Worm (Caenorhabditis elegans) whole organism, L4 larva: Measurements from ENCODE around the gene srz-1.

Source experiments
- F10B5.3 ChIP-seq: sonication (generic microtip); optimal IDR thresholded peaks from 2 replicates; lab custom pipeline; 2016; ENCODE audit warnings: mild to moderate bottlenecking, missing genetic modification characterization, missing compliant biosample characterization
- F37D6.2 ChIP-seq: sonication (generic microtip); optimal IDR thresholded peaks from 2 replicates; lab custom pipeline; 2016; ENCODE audit warnings: mild to moderate bottlenecking, missing genetic modification characterization, missing compliant biosample characterization
- F44E2.7 ChIP-seq: fragments of 200-800 bp; sonication (Bioruptor generic); IDR thresholded peaks from 2 replicates; pipeline ENCODE4 v2.1.2; 2022; ENCODE audit warnings: missing genetic modification characterization, missing compliant biosample characterization
- T26A8.4 ChIP-seq: fragments of 200-800 bp; sonication (Bioruptor generic); IDR thresholded peaks from 2 replicates; pipeline ENCODE4 v1.3.6; 2022; ENCODE audit warnings: missing genetic modification characterization, missing compliant biosample characterization
- ZK337.2 ChIP-seq: fragments of 200-800 bp; sonication (Bioruptor generic); IDR thresholded peaks from 2 replicates; pipeline ENCODE4 v1.3.6; 2022; ENCODE audit warnings: missing genetic modification reagents, missing genetic modification characterization, missing compliant biosample characterization
- ceh-44 ChIP-seq: fragments of 200-800 bp; sonication (Bioruptor generic); IDR thresholded peaks from 2 replicates; pipeline ENCODE4 v1.3.6; 2022; ENCODE audit warnings: missing genetic modification reagents, missing genetic modification characterization, missing compliant biosample characterization
- ces-1 ChIP-seq: fragments of 150-350 bp; sonication (generic microtip); optimal IDR thresholded peaks from 4 replicates; lab custom pipeline; 2014; ENCODE audit warnings: missing biosample characterization, missing genetic modification reagents, missing genetic modification characterization
- cey-2 ChIP-seq: sonication (generic microtip); optimal IDR thresholded peaks from 3 replicates; lab custom pipeline; 2017; ENCODE audit warnings: missing genetic modification characterization, mild to moderate bottlenecking, missing compliant biosample characterization, antibody characterized with exemption, borderline replicate concordance; ENCODE audit not compliant: insufficient read depth
- ctbp-1 ChIP-seq: fragments of 200-800 bp; sonication (Bioruptor generic); IDR thresholded peaks from 2 replicates; pipeline ENCODE4 v1.3.6; 2022; ENCODE audit warnings: missing genetic modification reagents, missing genetic modification characterization, missing compliant biosample characterization
- daf-16 ChIP-seq, 3 experiments: sonication (generic microtip); optimal IDR thresholded peaks; 2 replicates each; lab custom pipeline; 2016 to 2017; ENCODE audit warnings: missing genetic modification characterization in 3 of 3, missing genetic modification reagents in 3 of 3, mild to moderate bottlenecking in 2 of 3, missing compliant biosample characterization in 2 of 3, missing biosample characterization in 1 of 3, moderate library complexity in 1 of 3
- dmd-6 ChIP-seq: fragments of 200-800 bp; sonication (Bioruptor generic); IDR thresholded peaks from 2 replicates; pipeline ENCODE4 v1.3.6; 2022; ENCODE audit warnings: missing genetic modification reagents, missing genetic modification characterization, missing compliant biosample characterization
- dmd-8 ChIP-seq: fragments of 200-800 bp; sonication (Bioruptor generic); IDR thresholded peaks from 2 replicates; pipeline ENCODE4 v1.3.6; 2022; ENCODE audit warnings: missing genetic modification characterization, missing compliant biosample characterization
- duxl-1 ChIP-seq: sonication (generic microtip); optimal IDR thresholded peaks from 2 replicates; lab custom pipeline; 2016; ENCODE audit warnings: mild to moderate bottlenecking, missing genetic modification characterization, moderate library complexity, missing compliant biosample characterization; ENCODE audit not compliant: poor library complexity
- dve-1 ChIP-seq: sonication (generic microtip); optimal IDR thresholded peaks from 2 replicates; lab custom pipeline; 2017; ENCODE audit warnings: antibody characterized with exemption, mild to moderate bottlenecking, missing genetic modification characterization, missing compliant biosample characterization; ENCODE audit not compliant: insufficient read depth
- egl-27 ChIP-seq: sonication (generic microtip); optimal IDR thresholded peaks from 3 replicates; lab custom pipeline; 2017; ENCODE audit warnings: missing biosample characterization, missing genetic modification reagents, missing genetic modification characterization
- egl-43 ChIP-seq: fragments of 200-800 bp; sonication (Bioruptor generic); IDR thresholded peaks from 2 replicates; pipeline ENCODE4 v1.3.6; 2022; ENCODE audit warnings: missing genetic modification reagents, missing genetic modification characterization, missing compliant biosample characterization
- fkh-10 ChIP-seq: fragments of 150-350 bp; optimal IDR thresholded peaks from 2 replicates; lab custom pipeline; 2014; ENCODE audit warnings: missing biosample characterization, missing genetic modification reagents, missing genetic modification characterization
- fos-1 ChIP-seq: fragments of 150-350 bp; optimal IDR thresholded peaks from 2 replicates; lab custom pipeline; 2014; ENCODE audit warnings: missing biosample characterization, missing genetic modification characterization
- hlh-11 ChIP-seq: fragments of 200-800 bp; sonication (Bioruptor generic); optimal IDR thresholded peaks from 2 replicates; lab custom pipeline; 2018; ENCODE audit warnings: mild to moderate bottlenecking, missing genetic modification characterization, missing compliant biosample characterization
- hlh-30 ChIP-seq: sonication (generic microtip); optimal IDR thresholded peaks from 2 replicates; lab custom pipeline; 2017; ENCODE audit warnings: antibody characterized with exemption, mild to moderate bottlenecking, missing genetic modification characterization, missing compliant biosample characterization; ENCODE audit not compliant: insufficient read depth
- lim-7 ChIP-seq: fragments of 200-800 bp; sonication (Bioruptor generic); IDR thresholded peaks from 2 replicates; pipeline ENCODE4 v1.3.6; 2022; ENCODE audit warnings: missing genetic modification characterization, missing compliant biosample characterization
- lin-1 ChIP-seq: fragments of 200-800 bp; sonication (Bioruptor generic); IDR thresholded peaks from 2 replicates; pipeline ENCODE4 v1.3.6; 2022; ENCODE audit warnings: missing genetic modification reagents, missing genetic modification characterization, missing compliant biosample characterization
- lin-38 ChIP-seq: fragments of 200-800 bp; sonication (Bioruptor generic); IDR thresholded peaks from 2 replicates; pipeline ENCODE4 v1.3.6; 2022; ENCODE audit warnings: missing genetic modification reagents, missing genetic modification characterization, missing compliant biosample characterization
- lsy-2 ChIP-seq, 2 experiments: fragments of 150-350 bp in 1 of 2; sonication (generic microtip) in 1 of 2; optimal IDR thresholded peaks; 2 replicates each; lab custom pipeline; 2014 to 2017; ENCODE audit warnings: missing biosample characterization in 2 of 2, missing genetic modification characterization in 2 of 2
- madf-5 ChIP-seq, 2 experiments: fragments of 200-800 bp; sonication (Bioruptor generic); IDR thresholded peaks; 2 replicates each; pipeline ENCODE4 v1.3.6; 2022; ENCODE audit warnings: missing compliant biosample characterization in 2 of 2, missing genetic modification characterization in 2 of 2
- mdl-1 ChIP-seq, 2 experiments: fragments of 150-350 bp in 1 of 2; sonication (generic microtip) in 1 of 2; optimal IDR thresholded peaks; 2 replicates each; lab custom pipeline; 2014 to 2017; ENCODE audit warnings: missing biosample characterization in 2 of 2, missing genetic modification characterization in 2 of 2
- mes-2 ChIP-seq: sonication (generic microtip); optimal IDR thresholded peaks from 2 replicates; lab custom pipeline; 2016; ENCODE audit warnings: missing genotype, mild to moderate bottlenecking, missing genetic modification characterization, missing compliant biosample characterization; ENCODE audit not compliant: poor library complexity, severe bottlenecking
- nhr-102 ChIP-seq: sonication (generic microtip); optimal IDR thresholded peaks from 2 replicates; lab custom pipeline; 2016; ENCODE audit warnings: mild to moderate bottlenecking, missing genetic modification characterization, moderate library complexity, missing compliant biosample characterization
- nhr-111 ChIP-seq: fragments of 200-800 bp; sonication (Bioruptor generic); optimal IDR thresholded peaks from 2 replicates; lab custom pipeline; 2018; ENCODE audit warnings: mild to moderate bottlenecking, missing genetic modification characterization, missing compliant biosample characterization
- nhr-237 ChIP-seq: sonication (generic microtip); optimal IDR thresholded peaks from 2 replicates; lab custom pipeline; 2017; ENCODE audit warnings: missing biosample characterization, missing genetic modification characterization
- nhr-48 ChIP-seq: sonication (generic microtip); optimal IDR thresholded peaks from 2 replicates; lab custom pipeline; 2016; ENCODE audit warnings: mild to moderate bottlenecking, missing genetic modification characterization, missing compliant biosample characterization
- nhr-76 ChIP-seq: fragments of 150-350 bp; optimal IDR thresholded peaks from 2 replicates; lab custom pipeline; 2014; ENCODE audit warnings: missing biosample characterization, missing genetic modification characterization
- nhr-77 ChIP-seq: fragments of 150-350 bp; optimal IDR thresholded peaks from 2 replicates; lab custom pipeline; 2014; ENCODE audit warnings: missing biosample characterization, missing genetic modification characterization
- pha-4 ChIP-seq, 2 experiments: fragments of 150-350 bp in 1 of 2; fragments of 200-800 bp in 1 of 2; sonication (Bioruptor generic) in 1 of 2; IDR thresholded peaks in 1 of 2; optimal IDR thresholded peaks in 1 of 2; 2 replicates each; pipeline versions ENCODE4 v1.3.6 to Lab custom; 2014 to 2022; ENCODE audit warnings: missing genetic modification characterization in 2 of 2, missing genetic modification reagents in 2 of 2, missing biosample characterization in 1 of 2, missing compliant biosample characterization in 1 of 2
- php-3 ChIP-seq: fragments of 200-800 bp; sonication (Bioruptor generic); IDR thresholded peaks from 2 replicates; pipeline ENCODE4 v1.3.6; 2022; ENCODE audit warnings: missing genetic modification reagents, missing genetic modification characterization, missing compliant biosample characterization
- rbr-2 ChIP-seq: sonication (generic microtip); optimal IDR thresholded peaks from 2 replicates; lab custom pipeline; 2016; ENCODE audit warnings: missing genotype, missing genetic modification characterization, missing compliant biosample characterization
- skn-1 ChIP-seq: fragments of 150-350 bp; optimal IDR thresholded peaks from 2 replicates; lab custom pipeline; 2014; ENCODE audit warnings: missing biosample characterization, missing genetic modification characterization
- spr-1 ChIP-seq: sonication (generic microtip); optimal IDR thresholded peaks from 2 replicates; lab custom pipeline; 2016; ENCODE audit warnings: mild to moderate bottlenecking, missing genetic modification characterization, missing compliant biosample characterization
- spr-3 ChIP-seq: fragments of 200-800 bp; sonication (Bioruptor generic); optimal IDR thresholded peaks from 2 replicates; lab custom pipeline; 2018; ENCODE audit warnings: mild to moderate bottlenecking, missing genetic modification characterization, missing compliant biosample characterization
- tra-1 ChIP-seq: fragments of 200-800 bp; sonication (Bioruptor generic); IDR thresholded peaks from 2 replicates; pipeline ENCODE4 v1.3.6; 2022; ENCODE audit warnings: missing genetic modification reagents, missing genetic modification characterization, missing compliant biosample characterization
- unc-62 ChIP-seq, 3 experiments: fragments of 150-350 bp in 1 of 3; sonication (generic microtip); optimal IDR thresholded peaks in 2 of 3; peaks in 1 of 3; 1 replicate in 1 of 3; 2 replicates in 2 of 3; lab custom pipeline; 2014 to 2017; ENCODE audit warnings: missing biosample characterization in 3 of 3, missing genetic modification characterization in 3 of 3, missing genetic modification reagents in 3 of 3, missing genotype in 1 of 3
- vab-7 ChIP-seq: fragments of 200-800 bp; sonication (Bioruptor generic); IDR thresholded peaks from 2 replicates; pipeline ENCODE4 v1.3.6; 2022; ENCODE audit warnings: missing genetic modification reagents, missing genetic modification characterization, missing compliant biosample characterization
- zag-1 ChIP-seq: fragments of 150-350 bp; optimal IDR thresholded peaks from 2 replicates; lab custom pipeline; 2014; ENCODE audit warnings: missing biosample characterization, missing genetic modification characterization
- zip-2 ChIP-seq: fragments of 150-350 bp; optimal IDR thresholded peaks from 2 replicates; lab custom pipeline; 2014; ENCODE audit warnings: missing biosample characterization, missing genetic modification characterization

The srz-1 gene

DNA sequence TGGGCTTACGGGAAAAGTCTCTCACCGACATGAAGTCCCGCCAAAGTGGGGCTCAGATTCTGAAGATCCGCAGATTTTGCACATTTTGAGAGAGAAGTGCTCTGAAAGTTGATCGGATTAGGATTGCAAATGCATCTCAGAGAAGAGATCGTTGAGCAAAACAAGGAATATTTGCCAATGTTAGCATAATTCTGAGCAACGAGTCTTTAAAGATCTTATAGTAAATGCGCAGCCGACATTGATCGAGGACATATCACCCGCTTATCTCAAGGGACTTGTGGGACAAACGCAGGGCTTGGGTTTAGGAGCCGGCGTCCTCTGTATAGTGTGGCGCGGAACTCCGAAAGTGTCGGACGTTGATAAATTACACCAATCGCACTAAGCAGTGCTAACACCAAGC lies 48.1 kb downstream of the srz-1 start, which contains the start of gene nhr-112:
Gene nhr-112 (minus strand): TSS at position 101 of the 400 bp plus-strand sequence.
- TF ChIP-seq skn-1 (no peak), unc-62 (GFP tag; optimal IDR thresholded peaks at IDR 0.05 in 1 of 2; lab: Kevin White, UChicago) (peak in 1 of 2 experiments; percentile 90), unc-62 (tag; optimal IDR thresholded peaks at IDR 0.05; lab: Kevin White, UChicago) (no peak)

DNA sequence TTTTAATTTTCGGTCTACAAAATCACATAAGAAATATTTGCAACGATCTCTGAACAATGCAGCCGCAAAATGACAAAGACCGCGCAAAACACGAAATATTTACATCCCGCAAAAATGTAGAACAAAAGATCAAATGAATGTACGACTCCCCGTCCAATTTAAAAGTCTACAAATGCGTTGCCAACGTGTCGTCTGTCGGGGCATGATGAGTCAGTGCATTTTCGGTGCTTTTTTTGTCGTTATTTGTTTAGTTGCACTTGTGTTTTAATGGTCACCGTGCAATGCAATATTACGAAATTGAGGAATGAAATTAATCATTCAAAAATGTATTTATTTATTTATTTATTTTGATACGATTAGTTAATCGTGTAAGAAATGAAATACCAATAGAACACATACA lies 48.9 kb downstream of the srz-1 start:
- no peak for TF ChIP-seq lin-38 (GFP tag; lab: Robert Waterston, UW)
- peak; percentile 22; the same call in 1 of the 2 replicates for TF ChIP-seq dmd-6
- TF ChIP-seq nhr-48 (tag; lab: Kevin White, UChicago) = peak; percentile 7
- no peak for TF ChIP-seq pha-4 (GFP tag; IDR thresholded peaks at IDR 0.05; lab: Robert Waterston, UW)
- TF ChIP-seq pha-4 (tag; optimal IDR thresholded peaks at IDR 0.05; lab: Kevin White, UChicago) = peak; percentile 81

DNA sequence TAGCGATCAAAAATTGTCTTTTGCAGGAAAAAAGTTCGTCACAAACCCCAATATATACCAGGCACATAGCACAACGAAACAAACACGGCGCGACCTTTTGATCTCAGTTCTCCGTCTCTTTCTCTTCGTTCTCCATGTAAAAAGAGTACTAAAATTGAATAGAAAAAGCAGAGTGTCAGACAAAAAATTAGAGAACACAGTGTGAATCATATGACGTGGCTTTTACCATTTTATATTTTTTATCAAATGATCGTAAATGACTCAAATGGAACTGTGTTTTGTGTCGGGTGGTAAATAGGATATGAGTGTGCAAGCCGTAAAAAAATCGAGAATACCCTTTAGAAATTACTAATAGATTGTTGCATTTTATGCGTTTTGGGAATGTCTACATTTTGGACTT lies 50.3 kb downstream of the srz-1 start:
- TF ChIP-seq T26A8.4 (GFP tag; lab: Robert Waterston, UW) (no peak), nhr-102 (peak; percentile 74), mdl-1 (tag; optimal IDR thresholded peaks at IDR 0.05; lab: Kevin White, UChicago) (peak in 1 of 2 experiments; percentile 13), lsy-2 (tag; optimal IDR thresholded peaks at IDR 0.05; lab: Kevin White, UChicago) (no peak), cey-2 (tag; lab: Kevin White, UChicago) (no peak), lim-7 (GFP tag; lab: Robert Waterston, UW) (no peak), daf-16 (GFP tag; optimal IDR thresholded peaks at IDR 0.05; lab: Kevin White, UChicago) (no peak), daf-16 (tag; optimal IDR thresholded peaks at IDR 0.05; lab: Kevin White, UChicago) (peak; percentile 92), nhr-111 (GFP tag; lab: Kevin White, UChicago) (no peak), ceh-44 (GFP tag; lab: Robert Waterston, UW) (no peak), nhr-77 (tag; lab: Kevin White, UChicago) (peak; percentile 78), nhr-237 (tag; lab: Kevin White, UChicago) (no peak), php-3 (GFP tag; lab: Robert Waterston, UW) (peak; percentile 59; the same call in 1 of the 2 replicates), hlh-11 (tag; lab: Kevin White, UChicago) (peak; percentile 87), vab-7 (GFP tag; lab: Robert Waterston, UW) (no peak), fkh-10 (GFP tag; lab: Kevin White, UChicago) (no peak), tra-1 (no peak), F37D6.2 (tag; lab: Kevin White, UChicago) (no peak), spr-3 (no peak), pha-4 (GFP tag; IDR thresholded peaks at IDR 0.05; lab: Robert Waterston, UW) (no peak; the same call in 1 of the 2 replicates), pha-4 (tag; optimal IDR thresholded peaks at IDR 0.05; lab: Kevin White, UChicago) (peak; percentile 51), madf-5 (GFP tag; IDR thresholded peaks at IDR 0.05; lab: Robert Waterston, UW) (no peak), zag-1 (tag; lab: Kevin White, UChicago) (no peak), fos-1 (tag; lab: Kevin White, UChicago) (no peak), ZK337.2 (GFP tag; lab: Robert Waterston, UW) (no peak), lin-1 (no peak), spr-1 (tag; lab: Kevin White, UChicago) (no peak), egl-27 (tag; lab: Kevin White, UChicago) (no peak), zip-2 (tag; lab: Kevin White, UChicago) (no peak), egl-43 (no peak), unc-62 (GFP tag; optimal IDR thresholded peaks at IDR 0.05 in 1 of 2; lab: Kevin White, UChicago) (peak in 1 of 2 experiments; percentile 2), unc-62 (tag; optimal IDR thresholded peaks at IDR 0.05; lab: Kevin White, UChicago) (no peak), rbr-2 (no peak), dve-1 (peak; percentile 93), duxl-1 (tag; lab: Kevin White, UChicago) (no peak), hlh-30 (tag; lab: Kevin White, UChicago) (peak; percentile 69), F44E2.7 (GFP tag; lab: Robert Waterston, UW) (no peak), F10B5.3 (tag; lab: Kevin White, UChicago) (no peak), nhr-76 (tag; lab: Kevin White, UChicago) (no peak), dmd-8 (no peak), ces-1 (no peak), mes-2 (no peak), ctbp-1 (GFP tag; lab: Robert Waterston, UW) (no peak)
